Worm (Caenorhabditis elegans): ENCODE results near the gene kgb-2.

- TF ChIP-seq tab-1 (GFP tag; IDR thresholded peaks at IDR 0.05) = no peak
- TF ChIP-seq T22C8.4 (GFP tag; IDR thresholded peaks at IDR 0.05) = no peak
- no peak for TF ChIP-seq klf-2 (GFP tag; conservative IDR thresholded peaks at IDR 0.05)
- TF ChIP-seq med-1 (GFP tag; optimal IDR thresholded peaks at IDR 0.05; ENCODE audit: insufficient read depth) = no peak
- no peak for TF ChIP-seq ref-1 (GFP tag; conservative IDR thresholded peaks at IDR 0.05)
Measured at ce11 chrIV:3642189-3642588, 35.6 kb downstream of the kgb-2 start, which contains the start of gene CC8.3.
